Fruit fly (Drosophila melanogaster) whole organism: ENCODE data around the gene CG6678.

ENCODE experiments used
- CG8478 ChIP-seq: fragments of >200 bp; optimal IDR thresholded peaks from 2 replicates; lab custom pipeline; 2018; ENCODE audit warnings: inconsistent platforms
- Dll ChIP-seq: fragments of >200 bp; optimal IDR thresholded peaks from 2 replicates; lab custom pipeline; 2017
- EcR ChIP-seq, 2 experiments: fragments of >200 bp; optimal IDR thresholded peaks; 2 replicates each; lab custom pipeline; 2017; ENCODE audit warnings: missing biosample characterization in 2 of 2, missing genetic modification characterization in 2 of 2, missing genetic modification reagents in 2 of 2
- pan ChIP-seq: fragments of >200 bp; optimal IDR thresholded peaks from 2 replicates; lab custom pipeline; 2017
- psq ChIP-seq: fragments of >200 bp; optimal IDR thresholded peaks from 2 replicates; lab custom pipeline; 2017
- usp ChIP-seq: fragments of >200 bp; optimal IDR thresholded peaks from 2 replicates; lab custom pipeline; 2017; ENCODE audit warnings: missing biosample characterization, missing genetic modification characterization, mixed read lengths

CG6678 gene

DNA sequence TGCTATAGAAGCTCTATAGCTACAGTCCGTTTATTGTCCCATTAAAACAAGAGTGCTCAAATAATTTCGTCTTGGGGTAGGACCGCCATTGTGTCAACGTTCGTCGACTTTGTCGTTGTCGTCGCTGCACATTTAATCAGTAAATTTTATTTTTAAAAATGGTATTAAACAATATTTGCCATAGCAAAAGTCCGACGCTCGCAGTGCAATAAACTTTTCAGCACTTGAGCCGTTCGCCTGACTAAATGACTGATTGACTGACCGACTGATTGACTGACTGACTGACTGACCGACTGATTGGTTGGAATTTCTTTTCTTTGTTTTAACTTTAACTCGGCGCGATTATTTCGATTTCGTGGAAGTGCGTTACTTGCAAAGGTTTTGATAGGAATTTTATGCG, 3.1 kb downstream of the CG6678 start:
- TF ChIP-seq CG8478 (lab: Kevin White, UChicago), result no peak
- peak; percentile 37 to 39 for TF ChIP-seq EcR (GFP tag; optimal IDR thresholded peaks at IDR 0.05; lab: Kevin White, UChicago)

DNA sequence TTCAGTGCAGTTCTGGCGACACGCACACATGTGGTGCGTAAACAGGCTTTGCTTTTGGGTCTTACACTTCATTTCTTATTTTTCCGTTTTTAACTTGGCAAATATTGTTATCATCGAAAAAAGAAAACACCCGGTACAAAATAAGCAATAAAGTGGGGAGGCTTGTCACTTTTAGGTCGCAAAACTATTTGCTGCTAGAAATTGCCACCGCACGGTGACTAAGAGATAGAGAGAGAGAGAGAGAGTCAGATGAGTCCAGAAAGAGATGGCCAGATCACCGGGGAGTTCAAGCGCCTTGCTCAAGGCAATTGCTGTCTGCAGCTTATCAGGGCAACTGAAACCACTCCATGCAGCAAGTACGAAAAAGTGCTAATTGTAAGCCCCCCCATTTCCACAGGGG, 3.9 kb downstream of the CG6678 start:
- TF ChIP-seq EcR (GFP tag; optimal IDR thresholded peaks at IDR 0.05; lab: Kevin White, UChicago), result peak in 1 of 2 experiments; percentile 51
- no peak for TF ChIP-seq usp (GFP tag; lab: Kevin White, UChicago)

DNA sequence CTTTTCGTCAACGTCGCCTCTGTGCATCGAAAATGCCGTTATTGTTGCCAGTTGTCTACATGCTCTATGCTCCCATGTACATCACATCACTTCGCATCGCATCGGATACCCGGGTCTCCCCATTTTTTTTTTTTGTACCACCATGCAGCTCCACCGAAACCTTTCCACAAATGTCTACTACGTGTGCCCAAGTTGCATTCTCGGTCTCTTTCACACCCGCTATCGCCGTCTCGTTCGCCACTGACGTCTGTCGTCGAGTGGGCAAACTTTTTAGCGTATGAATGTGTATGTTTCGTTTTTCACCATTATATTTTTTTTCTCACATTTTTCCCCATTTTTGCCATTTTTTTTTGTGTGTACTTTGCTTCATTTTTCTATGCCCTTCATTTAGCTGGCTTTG, 5.6 kb downstream of the CG6678 start:
- no peak for TF ChIP-seq usp (GFP tag; lab: Kevin White, UChicago)
- TF ChIP-seq psq (lab: Kevin White, UChicago), result no peak
- no peak for TF ChIP-seq EcR (GFP tag; optimal IDR thresholded peaks at IDR 0.05; lab: Kevin White, UChicago)
- TF ChIP-seq Dll (lab: Kevin White, UChicago), result no peak
- no peak for TF ChIP-seq CG8478 (lab: Kevin White, UChicago)
- TF ChIP-seq pan (lab: Kevin White, UChicago), result no peak

DNA sequence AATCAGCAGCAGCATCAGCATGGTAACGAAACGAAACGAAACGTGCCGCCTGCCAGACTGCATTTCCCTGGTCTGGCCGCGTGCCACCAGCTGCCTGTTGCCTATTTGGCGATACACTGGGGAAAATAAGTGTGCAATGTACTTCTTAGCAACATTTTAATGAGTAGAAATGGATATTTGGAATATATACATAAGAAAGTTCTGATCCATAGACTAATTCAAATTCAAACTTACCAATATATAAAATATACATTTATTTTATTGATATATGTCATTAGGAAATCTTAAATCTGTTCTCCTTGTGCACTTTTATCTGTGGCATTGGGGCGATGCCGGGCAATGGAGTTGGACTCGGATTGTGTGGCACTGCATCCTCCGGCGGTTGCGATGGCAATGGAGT, 7.1 kb downstream of the CG6678 start:
- no peak for TF ChIP-seq psq (lab: Kevin White, UChicago)
- no peak for TF ChIP-seq EcR (GFP tag; optimal IDR thresholded peaks at IDR 0.05; lab: Kevin White, UChicago)
- no peak for TF ChIP-seq pan (lab: Kevin White, UChicago)
- TF ChIP-seq Dll (lab: Kevin White, UChicago), result no peak
- TF ChIP-seq usp (GFP tag; lab: Kevin White, UChicago), result no peak
- TF ChIP-seq CG8478 (lab: Kevin White, UChicago), result no peak

DNA sequence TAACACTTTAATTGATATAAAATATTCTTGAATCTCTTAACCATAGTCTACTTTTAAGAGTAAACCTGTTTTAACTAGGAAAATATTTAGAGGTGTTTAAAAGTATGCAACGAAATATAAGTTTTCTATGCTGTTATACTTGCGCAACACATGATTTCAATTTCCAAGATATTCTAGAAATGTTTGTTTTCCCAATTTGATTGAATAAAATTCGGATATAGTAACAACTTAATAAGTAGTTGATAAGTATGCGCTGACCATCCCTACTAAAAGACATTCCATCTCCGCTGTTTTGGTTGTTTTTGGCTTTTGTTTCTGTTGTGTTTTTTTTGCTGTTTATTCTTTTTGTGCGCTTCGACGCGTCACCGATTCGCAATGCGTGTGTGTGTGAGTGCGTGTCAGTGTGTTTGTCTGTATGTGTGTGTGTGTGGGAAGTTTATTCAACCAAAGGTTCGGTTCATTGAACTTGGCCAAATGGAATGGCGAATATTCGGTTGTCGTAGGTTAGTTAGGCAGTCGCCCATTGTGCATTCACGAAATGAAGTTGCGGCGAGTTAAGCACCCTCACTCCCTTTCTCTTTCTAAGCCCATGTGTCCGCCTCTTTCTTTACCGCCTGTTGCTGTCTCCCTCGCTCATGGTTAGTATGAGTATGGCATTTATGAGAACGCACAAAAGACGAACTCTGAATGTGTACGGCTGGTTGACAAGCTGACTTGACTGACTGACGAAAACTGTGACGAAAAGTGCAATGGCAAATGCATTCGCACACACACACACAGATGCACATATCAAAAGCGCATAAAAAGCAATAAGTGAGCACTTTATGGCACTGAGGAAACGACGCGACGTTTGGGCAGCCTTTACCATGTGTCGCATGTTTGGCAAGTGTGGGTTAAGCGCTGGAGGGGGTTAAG, 9.4 kb downstream of the CG6678 start:
- TF ChIP-seq EcR (GFP tag; optimal IDR thresholded peaks at IDR 0.05; lab: Kevin White, UChicago), result peak; percentile 77 to 82
- TF ChIP-seq Dll (lab: Kevin White, UChicago), result no peak

DNA sequence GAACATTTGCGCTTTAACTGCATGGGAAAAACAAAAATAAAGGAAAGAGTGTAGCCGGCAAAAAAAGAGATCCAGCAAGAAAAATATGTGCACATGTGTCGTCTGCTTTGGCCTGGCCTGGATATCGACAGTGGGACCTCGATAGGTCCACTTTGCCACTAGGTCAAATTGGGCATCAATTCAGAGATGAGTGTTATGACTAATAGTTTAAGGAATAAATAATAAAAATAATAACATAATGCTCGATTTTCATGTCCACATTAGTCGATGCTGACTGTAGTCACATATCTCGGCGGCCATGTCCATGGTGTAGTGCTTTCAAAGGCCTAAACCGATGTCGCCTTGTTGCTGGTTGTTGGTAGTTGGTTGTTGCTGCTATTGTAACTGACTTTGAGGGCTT, 10.7 kb downstream of the CG6678 start:
- TF ChIP-seq EcR (GFP tag; optimal IDR thresholded peaks at IDR 0.05; lab: Kevin White, UChicago), result no peak
- TF ChIP-seq CG8478 (lab: Kevin White, UChicago), result no peak
- no peak for TF ChIP-seq psq (lab: Kevin White, UChicago)
- TF ChIP-seq pan (lab: Kevin White, UChicago), result no peak
- TF ChIP-seq usp (GFP tag; lab: Kevin White, UChicago), result no peak
- no peak for TF ChIP-seq Dll (lab: Kevin White, UChicago)

DNA sequence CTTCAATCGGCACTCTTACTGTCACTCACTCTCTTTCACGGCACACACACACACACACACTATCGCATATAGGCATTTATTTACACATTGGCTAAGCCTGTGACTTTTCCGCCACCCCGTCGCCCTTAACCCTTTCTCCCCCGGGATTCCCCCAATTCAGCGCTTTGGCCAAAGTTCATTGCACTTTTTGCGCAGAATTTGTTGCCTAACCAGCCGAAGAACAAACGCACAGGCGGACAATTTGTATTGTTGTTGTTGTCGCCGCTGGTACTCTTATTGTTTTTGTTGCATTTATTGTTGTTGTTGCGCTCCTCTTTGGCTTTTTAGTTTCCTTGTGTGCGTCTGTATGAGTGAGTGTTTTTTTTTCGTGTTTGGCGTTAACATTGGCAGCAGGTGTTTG, 11.9 kb downstream of the CG6678 start:
- TF ChIP-seq EcR (GFP tag; optimal IDR thresholded peaks at IDR 0.05; lab: Kevin White, UChicago) (peak; percentile 59 to 85), pan (lab: Kevin White, UChicago) (no peak)

DNA sequence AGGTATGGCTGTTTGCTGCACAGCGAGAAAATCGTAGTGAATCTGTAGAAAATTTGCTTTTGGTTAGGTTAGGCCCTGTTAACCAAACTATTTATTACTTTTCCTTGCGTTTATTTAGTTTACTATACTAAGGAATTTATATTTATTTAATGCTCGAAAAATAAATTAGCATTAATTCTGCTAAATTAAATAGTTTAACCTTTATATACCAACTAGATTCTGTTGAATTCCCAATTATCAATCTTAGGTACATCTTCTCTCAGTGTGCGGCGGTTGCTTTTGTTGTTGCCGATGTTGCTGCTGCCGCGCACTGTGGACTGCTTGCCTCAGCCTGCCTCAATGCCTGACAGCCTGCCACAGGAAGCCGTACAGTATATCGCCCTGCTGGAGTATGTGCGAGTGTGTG, 12.3 kb downstream of the CG6678 start:
- TF ChIP-seq usp (GFP tag; lab: Kevin White, UChicago) (no peak), EcR (GFP tag; optimal IDR thresholded peaks at IDR 0.05; lab: Kevin White, UChicago) (no peak), psq (lab: Kevin White, UChicago) (no peak), Dll (lab: Kevin White, UChicago) (no peak), CG8478 (lab: Kevin White, UChicago) (no peak), pan (lab: Kevin White, UChicago) (no peak)

DNA sequence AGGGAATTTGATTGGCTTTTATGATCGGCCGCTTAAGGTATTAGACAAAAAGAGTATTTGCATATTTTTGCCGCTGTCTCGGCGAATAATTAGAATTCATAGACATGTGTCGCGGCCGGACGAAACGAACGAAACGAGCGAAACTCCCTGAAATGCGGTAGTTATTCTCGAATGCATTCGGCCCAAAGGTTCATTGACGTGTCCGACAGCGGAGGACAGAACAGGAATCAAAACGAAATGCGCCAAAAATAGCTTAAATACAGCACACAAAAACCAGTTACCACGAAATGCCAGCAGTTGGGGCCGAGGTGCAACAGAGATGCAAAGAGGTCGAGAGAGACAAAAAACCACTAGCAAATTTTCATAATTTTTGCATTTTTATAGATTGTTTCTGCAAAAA, 17.5 kb downstream of the CG6678 start:
- TF ChIP-seq Dll (lab: Kevin White, UChicago) (no peak), EcR (GFP tag; optimal IDR thresholded peaks at IDR 0.05; lab: Kevin White, UChicago) (peak; percentile 34 to 77), CG8478 (lab: Kevin White, UChicago) (no peak), psq (lab: Kevin White, UChicago) (no peak)

DNA sequence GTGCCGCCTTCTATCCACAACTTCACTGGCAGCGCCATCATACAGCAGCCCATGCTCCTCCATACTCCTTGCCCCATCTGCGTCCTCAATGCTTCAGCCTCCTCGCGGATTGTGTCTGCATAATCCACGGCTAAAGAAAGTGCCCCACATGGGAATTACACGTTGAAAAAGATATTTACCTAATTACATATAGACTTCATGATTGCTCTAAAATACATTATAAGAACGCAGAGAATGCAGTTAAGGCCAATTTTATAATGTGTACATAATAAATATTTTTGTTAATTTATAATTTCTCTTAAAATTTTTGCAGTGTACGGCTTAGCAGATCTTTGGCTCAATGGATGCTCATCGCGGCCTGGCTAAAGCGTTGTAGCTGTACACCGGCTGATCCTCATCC, 18.8 kb downstream of the CG6678 start:
- TF ChIP-seq psq (lab: Kevin White, UChicago), result no peak
- no peak for TF ChIP-seq EcR (GFP tag; optimal IDR thresholded peaks at IDR 0.05; lab: Kevin White, UChicago)
- no peak for TF ChIP-seq CG8478 (lab: Kevin White, UChicago)
- TF ChIP-seq pan (lab: Kevin White, UChicago), result no peak
- no peak for TF ChIP-seq Dll (lab: Kevin White, UChicago)
- TF ChIP-seq usp (GFP tag; lab: Kevin White, UChicago), result no peak

DNA sequence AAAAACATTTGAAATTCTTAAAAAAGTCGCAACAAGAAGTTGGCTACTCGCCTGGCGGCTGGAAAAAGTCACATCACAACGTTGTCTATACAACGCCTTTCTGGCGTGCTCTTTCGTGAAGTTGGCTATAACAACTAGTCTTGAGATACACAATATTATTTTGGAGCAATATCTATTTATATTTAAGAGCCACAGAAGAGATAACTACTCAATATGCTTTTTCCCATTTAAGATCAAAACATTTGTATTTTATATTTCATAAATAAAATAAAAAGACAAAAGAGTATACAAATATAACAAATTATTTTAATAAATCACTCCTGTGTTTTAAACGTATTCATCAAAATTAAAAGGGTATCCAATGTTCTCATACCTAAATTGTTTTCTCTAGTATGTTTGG, 20.0 kb downstream of the CG6678 start:
- TF ChIP-seq pan (lab: Kevin White, UChicago), result no peak
- TF ChIP-seq Dll (lab: Kevin White, UChicago), result no peak
- no peak for TF ChIP-seq CG8478 (lab: Kevin White, UChicago)
- TF ChIP-seq EcR (GFP tag; optimal IDR thresholded peaks at IDR 0.05; lab: Kevin White, UChicago), result no peak
- no peak for TF ChIP-seq psq (lab: Kevin White, UChicago)
- TF ChIP-seq usp (GFP tag; lab: Kevin White, UChicago), result no peak

DNA sequence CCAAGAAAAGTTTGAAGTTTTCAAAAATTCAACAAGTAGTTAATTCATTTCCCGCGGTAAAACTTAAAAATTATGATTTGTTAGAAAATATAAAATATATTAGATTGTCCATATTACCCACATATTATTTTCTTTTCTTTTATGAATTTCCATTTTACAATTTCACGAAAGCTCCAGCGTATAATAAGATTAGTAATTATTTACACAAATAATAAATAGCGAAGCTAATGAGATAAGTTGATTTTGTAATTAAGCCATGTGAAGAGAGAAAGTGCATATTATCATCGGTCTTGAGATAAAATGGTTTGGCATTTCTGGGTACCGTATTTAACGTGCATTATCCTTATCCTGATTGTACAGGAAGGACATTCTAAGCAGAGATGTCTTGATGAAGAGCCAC, 24.7 kb downstream of the CG6678 start, which contains the start of gene Qsox3:
Gene Qsox3, plus strand, starts transcription at position 301 of the 400 bp plus-strand sequence.
- no peak for TF ChIP-seq EcR (GFP tag; optimal IDR thresholded peaks at IDR 0.05; lab: Kevin White, UChicago)
- no peak for TF ChIP-seq usp (GFP tag; lab: Kevin White, UChicago)
- no peak for TF ChIP-seq CG8478 (lab: Kevin White, UChicago)
- no peak for TF ChIP-seq Dll (lab: Kevin White, UChicago)
- no peak for TF ChIP-seq pan (lab: Kevin White, UChicago)
- TF ChIP-seq psq (lab: Kevin White, UChicago), result no peak
